Worm (Caenorhabditis elegans): ENCODE results near the gene slcr-46.1.

- no peak for TF ChIP-seq nhr-77 (tag; optimal IDR thresholded peaks at IDR 0.05)
- TF ChIP-seq zag-1 (tag; optimal IDR thresholded peaks at IDR 0.05): no peak
- no peak for TF ChIP-seq ZK546.5 (tag; optimal IDR thresholded peaks at IDR 0.05)
- TF ChIP-seq unc-62 (GFP tag; optimal IDR thresholded peaks at IDR 0.05): no peak
- no peak for TF ChIP-seq R02D3.7 (tag; optimal IDR thresholded peaks at IDR 0.05)
- no peak for TF ChIP-seq elt-3 (tag; optimal IDR thresholded peaks at IDR 0.05)
- no peak for TF ChIP-seq skn-1 (tag; optimal IDR thresholded peaks at IDR 0.05)
- no peak for TF ChIP-seq dmd-4 (tag; optimal IDR thresholded peaks at IDR 0.05)
- TF ChIP-seq ama-1 (optimal IDR thresholded peaks at IDR 0.05): no peak
- TF ChIP-seq snpc-4 (tag; optimal IDR thresholded peaks at IDR 0.05): no peak
- TF ChIP-seq nhr-129 (tag; optimal IDR thresholded peaks at IDR 0.05): no peak
Observed at ce11 chrX:4585579-4585978, 46.6 kb upstream of the slcr-46.1 start, which contains the start of gene C05E11.7.

Measured in whole organism, L2 larva.